Worm (Caenorhabditis elegans) whole organism, young adult: ENCODE data around the gene exl-1.

Experiments
- B0019.2 ChIP-seq: fragments of 200-800 bp; sonication (Bioruptor generic); conservative IDR thresholded peaks from 2 replicates; pipeline ENCODE4 v1.3.6; 2022; ENCODE audit warnings: missing genetic modification reagents, missing genetic modification characterization, missing compliant biosample characterization
- B0336.3 ChIP-seq: fragments of 200-800 bp; sonication (Bioruptor generic); IDR thresholded peaks from 2 replicates; pipeline ENCODE4 v1.3.6; 2022; ENCODE audit warnings: missing genetic modification characterization, missing compliant biosample characterization
- C06A6.2 ChIP-seq: fragments of 200-800 bp; sonication (Bioruptor generic); conservative IDR thresholded peaks from 2 replicates; pipeline ENCODE4 v1.3.6; 2022; ENCODE audit warnings: missing genetic modification characterization, missing compliant biosample characterization
- F22D6.2 ChIP-seq: sonication (generic microtip); optimal IDR thresholded peaks from 2 replicates; lab custom pipeline; 2016; ENCODE audit warnings: mild to moderate bottlenecking, missing genetic modification characterization, missing compliant biosample characterization
- F39B2.1 ChIP-seq: fragments of 200-800 bp; sonication (Bioruptor generic); IDR thresholded peaks from 2 replicates; pipeline ENCODE4 v1.3.6; 2022; ENCODE audit warnings: missing genetic modification reagents, missing genetic modification characterization, missing compliant biosample characterization
- K11D2.4 ChIP-seq: fragments of 200-800 bp; sonication (Bioruptor generic); IDR thresholded peaks from 2 replicates; pipeline ENCODE4 v1.3.6; 2022; ENCODE audit warnings: missing genetic modification reagents, missing genetic modification characterization, missing compliant biosample characterization
- ZK185.1 ChIP-seq: sonication (generic microtip); optimal IDR thresholded peaks from 2 replicates; lab custom pipeline; 2016; ENCODE audit warnings: mild to moderate bottlenecking, missing genetic modification characterization, missing compliant biosample characterization; ENCODE audit not compliant: poor library complexity, severe bottlenecking
- akir-1 ChIP-seq: fragments of 200-800 bp; sonication (Bioruptor generic); optimal IDR thresholded peaks from 2 replicates; lab custom pipeline; 2018; ENCODE audit warnings: mild to moderate bottlenecking, missing genetic modification characterization, moderate library complexity, missing compliant biosample characterization
- aptf-2 ChIP-seq: fragments of 200-800 bp; sonication (Bioruptor generic); conservative IDR thresholded peaks from 2 replicates; pipeline ENCODE4 v1.3.6; 2022; ENCODE audit warnings: missing genetic modification reagents, missing genetic modification characterization, missing compliant biosample characterization
- athp-1 ChIP-seq: sonication (generic microtip); optimal IDR thresholded peaks from 2 replicates; lab custom pipeline; 2017; ENCODE audit warnings: mild to moderate bottlenecking, missing genetic modification characterization, missing compliant biosample characterization
- attf-3 ChIP-seq: fragments of 200-800 bp; sonication (Bioruptor generic); conservative IDR thresholded peaks from 2 replicates; pipeline ENCODE4 v1.3.6; 2022; ENCODE audit warnings: missing genetic modification reagents, missing genetic modification characterization, missing compliant biosample characterization
- bed-1 ChIP-seq: fragments of 200-800 bp; sonication (Bioruptor generic); IDR thresholded peaks from 2 replicates; pipeline ENCODE4 v1.3.6; 2022; ENCODE audit warnings: missing genetic modification reagents, missing genetic modification characterization, missing compliant biosample characterization
- cebp-2 ChIP-seq: fragments of 200-800 bp; sonication (Bioruptor generic); IDR thresholded peaks from 2 replicates; pipeline ENCODE4 v1.3.6; 2022; ENCODE audit warnings: missing genetic modification characterization, missing compliant biosample characterization
- ceh-40 ChIP-seq: fragments of 200-800 bp; sonication (Bioruptor generic); IDR thresholded peaks from 2 replicates; pipeline ENCODE4 v1.3.6; 2022; ENCODE audit warnings: missing genetic modification characterization, missing compliant biosample characterization
- ceh-58 ChIP-seq: fragments of 200-800 bp; sonication (Bioruptor generic); IDR thresholded peaks from 2 replicates; pipeline ENCODE4 v1.3.6; 2022; ENCODE audit warnings: missing genetic modification characterization, missing compliant biosample characterization
- ceh-79 ChIP-seq: sonication (generic microtip); optimal IDR thresholded peaks from 2 replicates; lab custom pipeline; 2017; ENCODE audit warnings: mild to moderate bottlenecking, missing genetic modification characterization, missing compliant biosample characterization
- ceh-91 ChIP-seq: fragments of 200-800 bp; sonication (Bioruptor generic); IDR thresholded peaks from 2 replicates; pipeline ENCODE4 v1.3.6; 2022; ENCODE audit warnings: missing genetic modification reagents, missing genetic modification characterization, missing compliant biosample characterization
- dpl-1 ChIP-seq: fragments of 150-350 bp; optimal IDR thresholded peaks from 2 replicates; lab custom pipeline; 2014; ENCODE audit warnings: missing biosample characterization, missing genetic modification reagents, missing genetic modification characterization
- ets-4 ChIP-seq: fragments of 200-800 bp; sonication (Bioruptor generic); optimal IDR thresholded peaks from 2 replicates; lab custom pipeline; 2018; ENCODE audit warnings: mild to moderate bottlenecking, missing genetic modification characterization, missing compliant biosample characterization
- fkh-3 ChIP-seq: sonication (generic microtip); optimal IDR thresholded peaks from 2 replicates; lab custom pipeline; 2016; ENCODE audit warnings: mild to moderate bottlenecking, missing genetic modification characterization, missing compliant biosample characterization
- gei-17 ChIP-seq: fragments of 200-800 bp; sonication (Bioruptor generic); optimal IDR thresholded peaks from 2 replicates; lab custom pipeline; 2018; ENCODE audit warnings: mild to moderate bottlenecking, missing genetic modification characterization, missing compliant biosample characterization
- hmg-20 ChIP-seq: fragments of 200-800 bp; sonication (Bioruptor generic); IDR thresholded peaks from 2 replicates; pipeline ENCODE4 v1.3.6; 2022; ENCODE audit warnings: missing genetic modification reagents, missing genetic modification characterization, missing compliant biosample characterization
- hrde-1 ChIP-seq: sonication (generic microtip); optimal IDR thresholded peaks from 2 replicates; lab custom pipeline; 2016; ENCODE audit warnings: missing genetic modification characterization, mild to moderate bottlenecking, missing compliant biosample characterization, moderate library complexity, missing genotype, missing genetic modification reagents, borderline replicate concordance
- hsf-1 ChIP-seq: fragments of 200-800 bp; sonication (Bioruptor generic); IDR thresholded peaks from 2 replicates; pipeline ENCODE4 v1.3.6; 2022; ENCODE audit warnings: missing genetic modification reagents, missing genetic modification characterization, missing compliant biosample characterization
- lag-1 ChIP-seq: fragments of 200-800 bp; sonication (Bioruptor generic); IDR thresholded peaks from 2 replicates; pipeline ENCODE4 v1.3.6; 2022; ENCODE audit warnings: missing genetic modification reagents, missing genetic modification characterization, missing compliant biosample characterization
- let-526 ChIP-seq: fragments of 200-800 bp; sonication (Bioruptor generic); IDR thresholded peaks from 2 replicates; pipeline ENCODE4 v1.3.6; 2022; ENCODE audit warnings: missing genetic modification reagents, missing genetic modification characterization, missing compliant biosample characterization
- lin-35 ChIP-seq, 3 experiments: fragments of 150-350 bp in 2 of 3; sonication (generic microtip) in 1 of 3; optimal IDR thresholded peaks; 2 replicates each; lab custom pipeline; 2014 to 2018; ENCODE audit warnings: missing biosample characterization in 3 of 3, missing genetic modification characterization in 3 of 3, missing genetic modification reagents in 3 of 3
- madf-10 ChIP-seq: sonication (generic microtip); optimal IDR thresholded peaks from 2 replicates; lab custom pipeline; 2016; ENCODE audit warnings: mild to moderate bottlenecking, missing genetic modification characterization, missing compliant biosample characterization
- madf-3 ChIP-seq: fragments of 200-800 bp; sonication (Bioruptor generic); IDR thresholded peaks from 2 replicates; pipeline ENCODE4 v1.3.6; 2022; ENCODE audit warnings: missing genetic modification reagents, missing genetic modification characterization, missing compliant biosample characterization
- madf-6 ChIP-seq: fragments of 200-800 bp; sonication (Bioruptor generic); IDR thresholded peaks from 2 replicates; pipeline ENCODE4 v1.3.6; 2022; ENCODE audit warnings: missing genetic modification reagents, missing genetic modification characterization, missing compliant biosample characterization
- mel-28 ChIP-seq: sonication (generic microtip); optimal IDR thresholded peaks from 2 replicates; lab custom pipeline; 2016; ENCODE audit warnings: borderline replicate concordance, mild to moderate bottlenecking, missing genetic modification characterization, missing compliant biosample characterization
- mes-4 ChIP-seq: sonication (generic microtip); optimal IDR thresholded peaks from 2 replicates; lab custom pipeline; 2016; ENCODE audit warnings: missing genotype, missing genetic modification characterization, missing compliant biosample characterization
- nfya-2 ChIP-seq: fragments of 200-800 bp; sonication (Bioruptor generic); IDR thresholded peaks from 2 replicates; pipeline ENCODE4 v1.3.6; 2022; ENCODE audit warnings: missing genetic modification reagents, missing genetic modification characterization, missing compliant biosample characterization
- nhr-120 ChIP-seq: fragments of 200-800 bp; sonication (Bioruptor generic); IDR thresholded peaks from 2 replicates; pipeline ENCODE4 v1.3.6; 2022; ENCODE audit warnings: missing genetic modification characterization, missing compliant biosample characterization
- nhr-27 ChIP-seq: fragments of 200-800 bp; sonication (Bioruptor generic); optimal IDR thresholded peaks from 2 replicates; lab custom pipeline; 2018; ENCODE audit warnings: mild to moderate bottlenecking, missing genetic modification characterization, moderate library complexity, missing compliant biosample characterization
- repo-1 ChIP-seq: sonication (generic microtip); optimal IDR thresholded peaks from 2 replicates; lab custom pipeline; 2017; ENCODE audit warnings: mild to moderate bottlenecking, missing genetic modification characterization, missing compliant biosample characterization
- sdz-38 ChIP-seq: sonication (generic microtip); optimal IDR thresholded peaks from 2 replicates; lab custom pipeline; 2016; ENCODE audit warnings: missing genotype, missing genetic modification characterization, missing compliant biosample characterization
- somi-1 ChIP-seq: fragments of 200-800 bp; sonication (Bioruptor generic); optimal IDR thresholded peaks from 2 replicates; lab custom pipeline; 2018; ENCODE audit warnings: mild to moderate bottlenecking, missing genetic modification characterization, missing compliant biosample characterization
- unc-130 ChIP-seq: sonication (generic microtip); optimal IDR thresholded peaks from 2 replicates; lab custom pipeline; 2016; ENCODE audit warnings: missing genetic modification reagents, missing genetic modification characterization, missing compliant biosample characterization
- ztf-18 ChIP-seq: sonication (generic microtip); optimal IDR thresholded peaks from 2 replicates; lab custom pipeline; 2016; ENCODE audit warnings: missing genotype, mild to moderate bottlenecking, missing genetic modification characterization, missing compliant biosample characterization
- ztf-28 ChIP-seq: fragments of 200-800 bp; sonication (Bioruptor generic); IDR thresholded peaks from 2 replicates; pipeline ENCODE4 v1.3.6; 2022; ENCODE audit warnings: missing genetic modification reagents, missing genetic modification characterization, missing compliant biosample characterization

Gene exl-1

ce11 chrII:14381450-14381849 is 31.8 kb downstream of the exl-1 start, which contains the start of gene sdz-26:
Gene sdz-26 (plus strand): TSS chrII:14381750.
- TF ChIP-seq ztf-28 (GFP tag; lab: Robert Waterston, UW), result no peak
- no peak for TF ChIP-seq madf-10 (tag; lab: Kevin White, UChicago)
- TF ChIP-seq hmg-20 (GFP tag; lab: Robert Waterston, UW), result no peak
- TF ChIP-seq sdz-38 (tag; lab: Kevin White, UChicago), result no peak
- TF ChIP-seq B0336.3, result no peak
- TF ChIP-seq gei-17 (GFP tag; lab: Kevin White, UChicago), result no peak
- TF ChIP-seq nfya-2 (GFP tag; lab: Robert Waterston, UW), result no peak
- TF ChIP-seq athp-1 (tag; lab: Kevin White, UChicago), result no peak
- no peak for TF ChIP-seq nhr-120 (GFP tag; lab: Robert Waterston, UW)
- no peak for TF ChIP-seq ets-4 (GFP tag; lab: Kevin White, UChicago)
- no peak for TF ChIP-seq fkh-3 (tag; lab: Kevin White, UChicago)
- TF ChIP-seq hrde-1 (tag; lab: Kevin White, UChicago), result no peak
- TF ChIP-seq ceh-91 (GFP tag; lab: Robert Waterston, UW), result no peak
- no peak for TF ChIP-seq somi-1 (GFP tag; lab: Kevin White, UChicago)
- TF ChIP-seq, all 124 proteins: peak for 0

- TF ChIP-seq ceh-79 (tag; lab: Kevin White, UChicago) (no peak), hsf-1 (GFP tag; lab: Robert Waterston, UW) (no peak), nfya-2 (GFP tag; lab: Robert Waterston, UW) (no peak), akir-1 (GFP tag; lab: Kevin White, UChicago) (no peak)
Measured at ce11 chrII:14380778-14381177, 32.5 kb downstream of the exl-1 start.

- no peak for TF ChIP-seq ztf-18
- no peak for TF ChIP-seq mes-4 (tag; lab: Kevin White, UChicago)
- TF ChIP-seq aptf-2 (GFP tag; lab: Robert Waterston, UW), result no peak
- TF ChIP-seq ZK185.1 (tag; lab: Kevin White, UChicago), result no peak
- no peak for TF ChIP-seq K11D2.4 (GFP tag; lab: Robert Waterston, UW)
- TF ChIP-seq madf-6 (GFP tag; lab: Robert Waterston, UW), result no peak
- TF ChIP-seq nhr-120 (GFP tag; lab: Robert Waterston, UW), result no peak
- TF ChIP-seq cebp-2, result no peak
- no peak for TF ChIP-seq C06A6.2 (GFP tag; lab: Robert Waterston, UW)
- TF ChIP-seq F39B2.1 (GFP tag; lab: Robert Waterston, UW), result no peak
- TF ChIP-seq hmg-20 (GFP tag; lab: Robert Waterston, UW), result no peak
- no peak for TF ChIP-seq F22D6.2
- TF ChIP-seq madf-3 (GFP tag; lab: Robert Waterston, UW), result no peak
- no peak for TF ChIP-seq nhr-27
- TF ChIP-seq dpl-1 (GFP tag; lab: Kevin White, UChicago), result no peak
- no peak for TF ChIP-seq attf-3 (GFP tag; lab: Robert Waterston, UW)
- no peak for TF ChIP-seq bed-1 (GFP tag; lab: Robert Waterston, UW)
Measured at ce11 chrII:14377796-14378195, 35.5 kb downstream of the exl-1 start, which contains the start of gene acr-20. Gene acr-20 (minus strand): TSS chrII:14377896.

- no peak for TF ChIP-seq lin-35 (GFP tag; optimal IDR thresholded peaks at IDR 0.05; lab: Kevin White, UChicago)
- TF ChIP-seq repo-1 (tag; lab: Kevin White, UChicago), result no peak
- no peak for TF ChIP-seq unc-130 (GFP tag; lab: Kevin White, UChicago)
- TF ChIP-seq ceh-40 (GFP tag; lab: Robert Waterston, UW), result no peak
- TF ChIP-seq let-526 (GFP tag; lab: Robert Waterston, UW), result no peak
- no peak for TF ChIP-seq ceh-58 (GFP tag; lab: Robert Waterston, UW)
- no peak for TF ChIP-seq mel-28 (tag; lab: Kevin White, UChicago)
- TF ChIP-seq B0019.2 (GFP tag; lab: Robert Waterston, UW), result no peak
- TF ChIP-seq lag-1, result no peak
Measured at ce11 chrII:14374594-14374993, 38.7 kb downstream of the exl-1 start.
